Worm (Caenorhabditis elegans): ENCODE results near the gene Y17G9B.11.
A peak's percentile ranks its signal among the peaks of the same experiment; 100 is the strongest.

Y17G9B.11 gene

DNA sequence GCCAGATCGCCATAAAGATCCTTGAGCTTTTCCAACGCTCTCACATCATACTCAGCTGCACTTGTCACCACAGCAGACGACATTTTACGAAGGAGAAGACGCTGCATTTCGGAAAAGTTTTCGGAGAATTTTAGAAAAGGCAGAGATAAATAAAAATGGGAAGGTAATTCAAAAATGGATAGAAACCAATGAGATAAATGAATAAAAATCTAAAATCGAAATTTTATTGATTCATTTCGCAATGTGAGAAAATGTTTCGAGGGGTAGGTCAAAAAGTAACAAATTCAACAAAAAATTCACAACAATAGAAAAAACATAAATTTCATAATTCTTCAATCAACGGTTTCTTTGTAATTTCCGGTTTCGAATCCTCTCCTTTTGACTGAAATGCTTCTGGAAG lies 50.1 kb downstream of the Y17G9B.11 start, which contains the start of gene dpf-5:
dpf-5 (minus strand) TSS at position 101 of the 400 bp plus-strand sequence.
- TF ChIP-seq attf-3 (GFP tag; conservative IDR thresholded peaks at IDR 0.05): no peak
- TF ChIP-seq hsf-1 (GFP tag; IDR thresholded peaks at IDR 0.05): no peak
- no peak for TF ChIP-seq pbrm-1 (GFP tag; IDR thresholded peaks at IDR 0.05)
- no peak for TF ChIP-seq akir-1 (GFP tag; optimal IDR thresholded peaks at IDR 0.05)
- no peak for TF ChIP-seq dpff-1 (tag; optimal IDR thresholded peaks at IDR 0.05)
- no peak for TF ChIP-seq aptf-2 (GFP tag; conservative IDR thresholded peaks at IDR 0.05)
- 0 out of 2 replicates have a peak, but pooled peaks have one; percentile 20 for TF ChIP-seq ekl-4 (GFP tag; IDR thresholded peaks at IDR 0.05)
- TF ChIP-seq hrde-1 (tag; optimal IDR thresholded peaks at IDR 0.05; ENCODE audit: borderline replicate concordance): peak; percentile 23
- TF ChIP-seq madf-6 (GFP tag; IDR thresholded peaks at IDR 0.05): no peak
- TF ChIP-seq nfya-1 (tag; optimal IDR thresholded peaks at IDR 0.05; ENCODE audit: borderline replicate concordance, insufficient read depth): no peak
- TF ChIP-seq F39B2.1 (GFP tag; IDR thresholded peaks at IDR 0.05): no peak
- no peak for TF ChIP-seq B0019.2 (GFP tag; conservative IDR thresholded peaks at IDR 0.05)
- TF ChIP-seq snpc-1.3 (tag; optimal IDR thresholded peaks at IDR 0.05; ENCODE audit: insufficient read depth): no peak
- TF ChIP-seq ets-4 (GFP tag; optimal IDR thresholded peaks at IDR 0.05): no peak
- TF ChIP-seq ztf-22 (GFP tag; optimal IDR thresholded peaks at IDR 0.05): no peak
- no peak for TF ChIP-seq egrh-3 (GFP tag; IDR thresholded peaks at IDR 0.05)
- no peak for TF ChIP-seq F52B5.7 (tag; optimal IDR thresholded peaks at IDR 0.05)
